Fruit fly (Drosophila melanogaster) whole organism, embryonic: Measurements from ENCODE around the gene sau.

ENCODE experiments used
- Abd-B ChIP-seq: fragments of 200-800 bp; sonication (Bioruptor generic); optimal IDR thresholded peaks from 2 replicates; lab custom pipeline; 2018; ENCODE audit warnings: missing biosample characterization, mild to moderate bottlenecking, missing genetic modification characterization, moderate library complexity
- Aef1 ChIP-seq: fragments of 200-800 bp; sonication (Bioruptor generic); IDR thresholded peaks from 3 replicates; pipeline ENCODE4 v1.3.6; 2022; ENCODE audit warnings: missing biosample characterization, missing genetic modification characterization
- BEAF-32 ChIP-seq: fragments of 200-800 bp; sonication (Bioruptor generic); optimal IDR thresholded peaks from 3 replicates; lab custom pipeline; 2017; ENCODE audit warnings: missing biosample characterization, missing genetic modification characterization, mild to moderate bottlenecking, moderate library complexity, missing genetic modification reagents
- CG12236 ChIP-seq: fragments of 200-800 bp; sonication (Bioruptor generic); optimal IDR thresholded peaks from 2 replicates; lab custom pipeline; 2016; ENCODE audit warnings: missing biosample characterization, missing genetic modification characterization
- CG12942 ChIP-seq: fragments of 200-800 bp; sonication (Bioruptor generic); optimal IDR thresholded peaks from 3 replicates; lab custom pipeline; 2016; ENCODE audit warnings: missing biosample characterization, missing genetic modification characterization
- CG13296 ChIP-seq: fragments of 200-800 bp; sonication (Bioruptor generic); optimal IDR thresholded peaks from 3 replicates; lab custom pipeline; 2018; ENCODE audit warnings: missing biosample characterization, mild to moderate bottlenecking, missing genetic modification characterization
- CG14050 ChIP-seq: fragments of 200-800 bp; sonication (Bioruptor generic); IDR thresholded peaks from 3 replicates; pipeline ENCODE4 v1.3.6; 2022; ENCODE audit warnings: missing biosample characterization, missing genetic modification characterization
- CG15011 ChIP-seq: fragments of 200-800 bp; sonication (Bioruptor generic); optimal IDR thresholded peaks from 3 replicates; lab custom pipeline; 2018; ENCODE audit warnings: missing biosample characterization, mild to moderate bottlenecking, missing genetic modification characterization
- CG1529 ChIP-seq: fragments of 200-800 bp; sonication (Bioruptor generic); optimal IDR thresholded peaks from 3 replicates; lab custom pipeline; 2018; ENCODE audit warnings: missing biosample characterization, missing genetic modification characterization
- CG15514 ChIP-seq: fragments of 200-800 bp; sonication (Bioruptor generic); optimal IDR thresholded peaks from 3 replicates; lab custom pipeline; 2017; ENCODE audit warnings: missing biosample characterization, missing genetic modification characterization, mild to moderate bottlenecking, moderate library complexity, missing genetic modification reagents
- CG17361 ChIP-seq: fragments of 200-800 bp; sonication (Bioruptor generic); IDR thresholded peaks from 3 replicates; pipeline ENCODE4 v1.3.6; 2022; ENCODE audit warnings: missing biosample characterization, missing genetic modification characterization
- CG1832 ChIP-seq: fragments of 200-800 bp; sonication (Bioruptor generic); optimal IDR thresholded peaks from 2 replicates; lab custom pipeline; 2017; ENCODE audit warnings: missing biosample characterization, mild to moderate bottlenecking, missing genetic modification characterization, inconsistent platforms
- CG3281 ChIP-seq: fragments of 200-800 bp; sonication (Bioruptor generic); optimal IDR thresholded peaks from 3 replicates; lab custom pipeline; 2017; ENCODE audit warnings: missing biosample characterization, mild to moderate bottlenecking, missing genetic modification characterization
- CG3726 ChIP-seq: fragments of 200-800 bp; sonication (Bioruptor generic); IDR thresholded peaks from 3 replicates; pipeline ENCODE4, ENCODE4 v1.3.6; 2022; ENCODE audit warnings: missing biosample characterization, missing genetic modification characterization
- CG4707 ChIP-seq: fragments of 200-800 bp; sonication (Bioruptor generic); optimal IDR thresholded peaks from 2 replicates; lab custom pipeline; 2018; ENCODE audit warnings: missing biosample characterization, mild to moderate bottlenecking, missing genetic modification characterization, moderate library complexity
- CG6791 ChIP-seq: fragments of 200-800 bp; sonication (Bioruptor generic); IDR thresholded peaks from 3 replicates; pipeline ENCODE4 v1.3.6; 2022; ENCODE audit warnings: missing biosample characterization, missing genetic modification characterization; ENCODE audit not compliant: partially characterized antibody
- CkIIα-i1 ChIP-seq: fragments of 200-800 bp; sonication (Bioruptor generic); IDR thresholded peaks from 2 replicates; pipeline ENCODE4 v1.3.6; 2022; ENCODE audit warnings: missing biosample characterization, missing genetic modification characterization
- D19A ChIP-seq: fragments of 200-800 bp; optimal IDR thresholded peaks from 3 replicates; lab custom pipeline; 2019; ENCODE audit warnings: missing biosample characterization, mild to moderate bottlenecking, missing genetic modification characterization, moderate library complexity
- Doc3 ChIP-seq: fragments of 200-800 bp; sonication (Bioruptor generic); IDR thresholded peaks from 3 replicates; pipeline ENCODE4 v1.3.6; 2022; ENCODE audit warnings: missing biosample characterization, missing genetic modification characterization; ENCODE audit not compliant: partially characterized antibody
- Fer2 ChIP-seq: fragments of 200-800 bp; sonication (Bioruptor generic); optimal IDR thresholded peaks from 2 replicates; lab custom pipeline; 2018; ENCODE audit warnings: missing biosample characterization, mild to moderate bottlenecking, missing genetic modification characterization, moderate library complexity
- H15 ChIP-seq: fragments of 200-800 bp; sonication (Bioruptor generic); IDR thresholded peaks from 3 replicates; pipeline ENCODE4 v1.3.6; 2022; ENCODE audit warnings: missing biosample characterization, missing genetic modification characterization
- Hr51 ChIP-seq, 2 experiments: fragments of 200-800 bp; sonication (Bioruptor generic); optimal IDR thresholded peaks; 2 replicates in 1 of 2; 3 replicates in 1 of 2; lab custom pipeline; 2016 to 2018; ENCODE audit warnings: missing biosample characterization in 2 of 2, missing genetic modification characterization in 2 of 2, mild to moderate bottlenecking in 1 of 2, moderate library complexity in 1 of 2
- Kr ChIP-seq: fragments of 200-800 bp; sonication (Bioruptor generic); optimal IDR thresholded peaks from 2 replicates; lab custom pipeline; 2017; ENCODE audit warnings: missing biosample characterization, mild to moderate bottlenecking, missing genetic modification characterization
- Lhr ChIP-seq: fragments of 200-800 bp; sonication (Bioruptor generic); optimal IDR thresholded peaks from 3 replicates; lab custom pipeline; 2017; ENCODE audit warnings: mild to moderate bottlenecking, missing biosample characterization, missing genetic modification reagents, missing genetic modification characterization
- Mad ChIP-seq: fragments of 200-800 bp; sonication (Bioruptor generic); optimal IDR thresholded peaks from 2 replicates; lab custom pipeline; 2016; ENCODE audit warnings: missing biosample characterization, missing genetic modification characterization
- NC2β ChIP-seq: fragments of 200-800 bp; sonication (Bioruptor generic); optimal IDR thresholded peaks from 2 replicates; lab custom pipeline; 2016; ENCODE audit warnings: missing biosample characterization, missing genetic modification characterization
- Optix ChIP-seq: fragments of 200-800 bp; sonication (Bioruptor generic); IDR thresholded peaks from 3 replicates; pipeline ENCODE4 v1.3.6; 2022; ENCODE audit warnings: missing biosample characterization, missing genetic modification characterization
- Ravus ChIP-seq: fragments of 200-800 bp; sonication (Bioruptor generic); IDR thresholded peaks from 2 replicates; pipeline ENCODE4 v1.3.6; 2022; ENCODE audit warnings: missing biosample characterization, missing genetic modification characterization
- Tbp ChIP-seq: fragments of >200 bp; optimal IDR thresholded peaks from 2 replicates; lab custom pipeline; 2018; ENCODE audit warnings: missing biosample characterization, missing genetic modification characterization
- bigmax ChIP-seq: fragments of 200-800 bp; sonication (Bioruptor generic); optimal IDR thresholded peaks from 2 replicates; lab custom pipeline; 2018; ENCODE audit warnings: missing biosample characterization, mild to moderate bottlenecking, missing genetic modification characterization
- cas ChIP-seq: fragments of 200-800 bp; sonication (Bioruptor generic); IDR thresholded peaks from 2 replicates; pipeline ENCODE4 v1.3.6; 2022; ENCODE audit warnings: missing biosample characterization, missing genetic modification characterization
- croc ChIP-seq: fragments of 200-800 bp; sonication (Bioruptor generic); conservative IDR thresholded peaks from 3 replicates; pipeline ENCODE4 v1.3.6; 2022; ENCODE audit warnings: missing biosample characterization, missing genetic modification characterization
- crol ChIP-seq: fragments of 200-800 bp; sonication (Bioruptor generic); IDR thresholded peaks from 2 replicates; pipeline ENCODE4 v1.3.6; 2022; ENCODE audit warnings: missing biosample characterization, missing genetic modification characterization
- dysf ChIP-seq: fragments of 200-800 bp; sonication (Bioruptor generic); IDR thresholded peaks from 3 replicates; pipeline ENCODE4 v1.3.6; 2022; ENCODE audit warnings: missing biosample characterization, missing genetic modification characterization
- emc ChIP-seq: fragments of 200-800 bp; sonication (Bioruptor generic); optimal IDR thresholded peaks from 2 replicates; lab custom pipeline; 2016; ENCODE audit warnings: missing biosample characterization, missing genetic modification characterization
- ewg ChIP-seq: fragments of 200-800 bp; sonication (Bioruptor generic); optimal IDR thresholded peaks from 3 replicates; lab custom pipeline; 2017; ENCODE audit warnings: mild to moderate bottlenecking, missing biosample characterization, missing genetic modification reagents, missing genetic modification characterization
- fd96Cb ChIP-seq: fragments of 200-800 bp; sonication (Bioruptor generic); optimal IDR thresholded peaks from 2 replicates; lab custom pipeline; 2018; ENCODE audit warnings: missing biosample characterization, mild to moderate bottlenecking, missing genetic modification characterization, moderate library complexity
- gro ChIP-seq: fragments of 200-800 bp; sonication (Bioruptor generic); optimal IDR thresholded peaks from 2 replicates; lab custom pipeline; 2016; ENCODE audit warnings: missing biosample characterization, missing genetic modification characterization
- h ChIP-seq: fragments of >200 bp; optimal IDR thresholded peaks from 2 replicates; lab custom pipeline; 2017
- lab ChIP-seq: fragments of 200-800 bp; sonication (Bioruptor generic); optimal IDR thresholded peaks from 3 replicates; lab custom pipeline; 2017; ENCODE audit warnings: missing biosample characterization, missing genetic modification characterization, mild to moderate bottlenecking, moderate library complexity, missing genetic modification reagents
- lov ChIP-seq, 2 experiments: fragments of 200-800 bp in 1 of 2; fragments of >200 bp in 1 of 2; sonication (Bioruptor generic) in 1 of 2; IDR thresholded peaks in 1 of 2; optimal IDR thresholded peaks in 1 of 2; 2 replicates in 1 of 2; 3 replicates in 1 of 2; pipeline versions ENCODE4 v1.3.6 to Lab custom; 2017 to 2022; ENCODE audit warnings: missing biosample characterization in 1 of 2, missing genetic modification characterization in 1 of 2
- nom ChIP-seq: fragments of 200-800 bp; sonication (Bioruptor generic); optimal IDR thresholded peaks from 2 replicates; lab custom pipeline; 2017; ENCODE audit warnings: missing biosample characterization, missing genetic modification characterization, mild to moderate bottlenecking, moderate library complexity, missing genetic modification reagents
- pita ChIP-seq: fragments of 200-800 bp; sonication (Bioruptor generic); optimal IDR thresholded peaks from 2 replicates; lab custom pipeline; 2017; ENCODE audit warnings: missing biosample characterization, mild to moderate bottlenecking, missing genetic modification characterization
- sisA ChIP-seq: fragments of 200-800 bp; sonication (Bioruptor generic); IDR thresholded peaks from 2 replicates; pipeline ENCODE4 v1.3.6; 2022; ENCODE audit warnings: missing biosample characterization, missing genetic modification characterization
- so ChIP-seq: fragments of 200-800 bp; sonication (Bioruptor generic); IDR thresholded peaks from 3 replicates; pipeline ENCODE4 v1.3.6; 2022; ENCODE audit warnings: missing biosample characterization, missing genetic modification characterization
- stwl ChIP-seq: fragments of 200-800 bp; sonication (Bioruptor generic); optimal IDR thresholded peaks from 3 replicates; lab custom pipeline; 2018; ENCODE audit warnings: missing biosample characterization, mild to moderate bottlenecking, missing genetic modification characterization, moderate library complexity
- sug ChIP-seq: fragments of 200-800 bp; optimal IDR thresholded peaks from 2 replicates; lab custom pipeline; 2019; ENCODE audit warnings: missing biosample characterization, mild to moderate bottlenecking, missing genetic modification characterization, moderate library complexity
- tna ChIP-seq: fragments of 200-800 bp; sonication (Bioruptor generic); IDR thresholded peaks from 2 replicates; pipeline ENCODE4 v1.3.6; 2022; ENCODE audit warnings: missing biosample characterization, missing genetic modification characterization; ENCODE audit not compliant: partially characterized antibody
- toy ChIP-seq: fragments of 200-800 bp; sonication (Bioruptor generic); IDR thresholded peaks from 2 replicates; pipeline ENCODE4 v1.3.6; 2022; ENCODE audit warnings: missing biosample characterization, missing genetic modification characterization
- unc-4 ChIP-seq: fragments of 200-800 bp; sonication (Bioruptor generic); IDR thresholded peaks from 2 replicates; pipeline ENCODE4 v1.3.6; 2022; ENCODE audit warnings: missing biosample characterization, missing genetic modification characterization; ENCODE audit not compliant: partially characterized antibody

The sau gene

dm6 chr2L:2189100-2189499 is 37.0 kb upstream of the sau start:
- TF ChIP-seq CG15514 (GFP tag; lab: Kevin White, UChicago) (no peak), CG6791 (GFP tag; lab: Robert Waterston, UW) (no peak), h (lab: Kevin White, UChicago) (no peak), NC2β (GFP tag; lab: Kevin White, UChicago) (peak; percentile 81), so (GFP tag; lab: Robert Waterston, UW) (no peak), CG17361 (GFP tag; lab: Robert Waterston, UW) (peak; percentile 62; the same call in 2 of the 3 replicates), sisA (GFP tag; lab: Robert Waterston, UW) (peak; percentile 79), CG3281 (GFP tag; lab: Kevin White, UChicago) (no peak), Lhr (GFP tag; lab: Kevin White, UChicago) (peak; percentile 60), dysf (GFP tag; lab: Robert Waterston, UW) (peak; percentile 31; the same call in 1 of the 3 replicates), CG12236 (GFP tag; lab: Kevin White, UChicago) (peak; percentile 45), D19A (peak; percentile 74), CG15011 (GFP tag; lab: Kevin White, UChicago) (peak; percentile 25), pita (no peak), crol (GFP tag; lab: Robert Waterston, UW) (no peak), CG1529 (GFP tag; lab: Kevin White, UChicago) (peak; percentile 66), nom (GFP tag; lab: Kevin White, UChicago) (peak; percentile 10), fd96Cb (tag; lab: Kevin White, UChicago) (peak; percentile 76), sug (tag; lab: Kevin White, UChicago) (no peak), Kr (GFP tag; lab: Kevin White, UChicago) (no peak), CG1832 (GFP tag; lab: Kevin White, UChicago) (no peak), ewg (GFP tag; lab: Kevin White, UChicago) (peak; percentile 42), Tbp (no peak), toy (GFP tag; lab: Robert Waterston, UW) (no peak), CG3726 (GFP tag; lab: Robert Waterston, UW) (peak; percentile 73; the same call in 2 of the 3 replicates), Fer2 (tag; lab: Kevin White, UChicago) (no peak), CG14050 (peak; percentile 21; the same call in 1 of the 3 replicates), croc (peak; percentile 72), unc-4 (GFP tag; lab: Robert Waterston, UW) (no peak), Hr51 (GFP tag; optimal IDR thresholded peaks at IDR 0.05; lab: Kevin White, UChicago) (peak in 1 of 2 experiments; percentile 27), bigmax (no peak), Mad (GFP tag; lab: Kevin White, UChicago) (peak; percentile 53), Ravus (GFP tag; lab: Robert Waterston, UW) (no peak), emc (GFP tag; lab: Kevin White, UChicago) (no peak), cas (no peak), Abd-B (GFP tag; lab: Kevin White, UChicago) (peak; percentile 54), lab (GFP tag; lab: Kevin White, UChicago) (peak; percentile 19), Aef1 (GFP tag; lab: Robert Waterston, UW) (no peak), Doc3 (GFP tag; lab: Robert Waterston, UW) (no peak), Optix (GFP tag; lab: Robert Waterston, UW) (peak; percentile 59; the same call in 1 of the 3 replicates), CkIIα-i1 (no peak), CG13296 (GFP tag; lab: Kevin White, UChicago) (no peak), lov (optimal IDR thresholded peaks at IDR 0.05; lab: Kevin White, UChicago) (no peak), lov (GFP tag; IDR thresholded peaks at IDR 0.05; lab: Robert Waterston, UW) (peak; percentile 23; the same call in 1 of the 3 replicates), BEAF-32 (no peak), gro (GFP tag; lab: Kevin White, UChicago) (no peak), CG12942 (GFP tag; lab: Kevin White, UChicago) (peak; percentile 29), CG4707 (GFP tag; lab: Kevin White, UChicago) (peak; percentile 42), stwl (peak; percentile 32), tna (GFP tag; lab: Robert Waterston, UW) (no peak), H15 (GFP tag; lab: Robert Waterston, UW) (peak; percentile 72)
